Fruit fly (Drosophila melanogaster) whole organism, embryonic: Measurements from ENCODE around the gene Alg2.

Source experiments
- Ada2b ChIP-seq: fragments of 200-800 bp; sonication (Bioruptor generic); IDR thresholded peaks from 2 replicates; pipeline ENCODE4 v1.3.6; 2022; ENCODE audit warnings: missing biosample characterization, missing genetic modification characterization
- Atf-2 ChIP-seq: fragments of 200-800 bp; sonication (Bioruptor generic); optimal IDR thresholded peaks from 2 replicates; lab custom pipeline; 2016; ENCODE audit warnings: missing biosample characterization, missing genetic modification characterization
- Bdp1 ChIP-seq: fragments of 200-800 bp; sonication (Bioruptor generic); optimal IDR thresholded peaks from 3 replicates; lab custom pipeline; 2016; ENCODE audit warnings: missing biosample characterization, missing genetic modification characterization
- CG10147 ChIP-seq: fragments of 200-800 bp; sonication (Bioruptor generic); optimal IDR thresholded peaks from 2 replicates; lab custom pipeline; 2019; ENCODE audit warnings: missing biosample characterization, mild to moderate bottlenecking, missing genetic modification characterization, moderate library complexity
- CG11085 ChIP-seq: fragments of 200-800 bp; sonication (Bioruptor generic); IDR thresholded peaks from 2 replicates; pipeline ENCODE4 v1.3.6; 2022; ENCODE audit warnings: missing biosample characterization, missing genetic modification characterization
- CG11456 ChIP-seq: fragments of 200-800 bp; sonication (Bioruptor generic); IDR thresholded peaks from 3 replicates; pipeline ENCODE4 v1.3.6; 2022; ENCODE audit warnings: missing biosample characterization, missing genetic modification characterization
- CG11560 ChIP-seq: fragments of 200-800 bp; sonication (Bioruptor generic); IDR thresholded peaks from 3 replicates; pipeline ENCODE4 v1.3.6; 2022; ENCODE audit warnings: missing biosample characterization, missing genetic modification characterization
- CG11723 ChIP-seq: fragments of 200-800 bp; sonication (Bioruptor generic); optimal IDR thresholded peaks from 2 replicates; lab custom pipeline; 2017; ENCODE audit warnings: missing biosample characterization, mild to moderate bottlenecking, missing genetic modification characterization
- CG12155 ChIP-seq: fragments of 200-800 bp; sonication (Bioruptor generic); optimal IDR thresholded peaks from 3 replicates; lab custom pipeline; 2016; ENCODE audit warnings: missing biosample characterization, missing genetic modification characterization
- CG12236 ChIP-seq: fragments of 200-800 bp; sonication (Bioruptor generic); optimal IDR thresholded peaks from 2 replicates; lab custom pipeline; 2016; ENCODE audit warnings: missing biosample characterization, missing genetic modification characterization
- CG14014 ChIP-seq: fragments of 200-800 bp; sonication (Bioruptor generic); IDR thresholded peaks from 2 replicates; pipeline ENCODE4 v1.3.6; 2022; ENCODE audit warnings: missing biosample characterization, missing genetic modification characterization
- CG14860 ChIP-seq: fragments of 200-800 bp; sonication (Bioruptor generic); IDR thresholded peaks from 3 replicates; pipeline ENCODE4 v1.3.6; 2022; ENCODE audit warnings: missing biosample characterization, missing genetic modification characterization; ENCODE audit not compliant: partially characterized antibody
- CG14965 ChIP-seq: fragments of 200-800 bp; sonication (Bioruptor generic); optimal IDR thresholded peaks from 2 replicates; lab custom pipeline; 2016; ENCODE audit warnings: missing biosample characterization, missing genetic modification characterization, borderline replicate concordance
- CG1529 ChIP-seq: fragments of 200-800 bp; sonication (Bioruptor generic); optimal IDR thresholded peaks from 3 replicates; lab custom pipeline; 2018; ENCODE audit warnings: missing biosample characterization, missing genetic modification characterization
- CG1602 ChIP-seq: fragments of 200-800 bp; sonication (Bioruptor generic); optimal IDR thresholded peaks from 3 replicates; lab custom pipeline; 2016; ENCODE audit warnings: missing biosample characterization, missing genetic modification characterization
- CG16815 ChIP-seq: fragments of 200-800 bp; sonication (Bioruptor generic); optimal IDR thresholded peaks from 3 replicates; lab custom pipeline; 2017; ENCODE audit warnings: missing biosample characterization, mild to moderate bottlenecking, missing genetic modification characterization
- CG16863 ChIP-seq: fragments of 200-800 bp; sonication (Bioruptor generic); optimal IDR thresholded peaks from 3 replicates; lab custom pipeline; 2016; ENCODE audit warnings: missing biosample characterization, missing genetic modification characterization
- CG17802 ChIP-seq: fragments of 200-800 bp; sonication (Bioruptor generic); optimal IDR thresholded peaks from 2 replicates; lab custom pipeline; 2018; ENCODE audit warnings: missing biosample characterization, mild to moderate bottlenecking, missing genetic modification characterization, moderate library complexity
- CG2889 ChIP-seq: fragments of 200-800 bp; sonication (Bioruptor generic); IDR thresholded peaks from 3 replicates; pipeline ENCODE4 v1.3.6; 2022; ENCODE audit warnings: missing biosample characterization, missing genetic modification characterization
- CG31365 ChIP-seq: fragments of 200-800 bp; sonication (Bioruptor generic); optimal IDR thresholded peaks from 2 replicates; lab custom pipeline; 2018; ENCODE audit warnings: missing biosample characterization, mild to moderate bottlenecking, missing genetic modification characterization
- CG3281 ChIP-seq: fragments of 200-800 bp; sonication (Bioruptor generic); optimal IDR thresholded peaks from 3 replicates; lab custom pipeline; 2017; ENCODE audit warnings: missing biosample characterization, mild to moderate bottlenecking, missing genetic modification characterization
- CG3407 ChIP-seq: fragments of 200-800 bp; sonication (Bioruptor generic); optimal IDR thresholded peaks from 2 replicates; lab custom pipeline; 2018; ENCODE audit warnings: missing biosample characterization, mild to moderate bottlenecking, missing genetic modification characterization
- CG4820 ChIP-seq: fragments of 200-800 bp; sonication (Bioruptor generic); optimal IDR thresholded peaks from 3 replicates; lab custom pipeline; 2016; ENCODE audit warnings: missing biosample characterization, missing genetic modification characterization
- CG6765 ChIP-seq: fragments of 200-800 bp; sonication (Bioruptor generic); optimal IDR thresholded peaks from 3 replicates; lab custom pipeline; 2017; ENCODE audit warnings: missing biosample characterization, mild to moderate bottlenecking, missing genetic modification characterization
- CG7271 ChIP-seq: fragments of 200-800 bp; sonication (Bioruptor generic); optimal IDR thresholded peaks from 2 replicates; lab custom pipeline; 2018; ENCODE audit warnings: missing biosample characterization, mild to moderate bottlenecking, missing genetic modification characterization, moderate library complexity
- CG7928 ChIP-seq: fragments of 200-800 bp; sonication (Bioruptor generic); optimal IDR thresholded peaks from 2 replicates; lab custom pipeline; 2017; ENCODE audit warnings: missing biosample characterization, mild to moderate bottlenecking, missing genetic modification characterization
- CG8089 ChIP-seq: fragments of 200-800 bp; sonication (Bioruptor generic); optimal IDR thresholded peaks from 3 replicates; lab custom pipeline; 2016; ENCODE audit warnings: missing biosample characterization, missing genetic modification characterization
- CG9876 ChIP-seq: fragments of 200-800 bp; sonication (Bioruptor generic); optimal IDR thresholded peaks from 2 replicates; lab custom pipeline; 2016; ENCODE audit warnings: missing biosample characterization, missing genetic modification characterization
- CG9932 ChIP-seq: fragments of 200-800 bp; sonication (Bioruptor generic); IDR thresholded peaks from 2 replicates; pipeline ENCODE4 v1.3.6; 2022; ENCODE audit warnings: missing biosample characterization, missing genetic modification characterization
- Chrac-16 ChIP-seq: fragments of 200-800 bp; sonication (Bioruptor generic); optimal IDR thresholded peaks from 3 replicates; lab custom pipeline; 2016; ENCODE audit warnings: missing biosample characterization, missing genetic modification characterization
- Dll ChIP-seq: fragments of 200-800 bp; sonication (Bioruptor generic); IDR thresholded peaks from 4 replicates; pipeline ENCODE4 v1.3.6; 2022; ENCODE audit warnings: missing biosample characterization, missing genetic modification characterization; ENCODE audit not compliant: partially characterized antibody
- HLH3B ChIP-seq: fragments of 200-800 bp; sonication (Bioruptor generic); IDR thresholded peaks from 2 replicates; pipeline ENCODE4 v1.3.6; 2022; ENCODE audit warnings: missing biosample characterization, missing genetic modification characterization
- Mes4 ChIP-seq: fragments of 200-800 bp; sonication (Bioruptor generic); optimal IDR thresholded peaks from 2 replicates; lab custom pipeline; 2016; ENCODE audit warnings: missing biosample characterization, missing genetic modification characterization
- Nf-YC ChIP-seq: fragments of 200-800 bp; optimal IDR thresholded peaks from 3 replicates; lab custom pipeline; 2019; ENCODE audit warnings: missing biosample characterization, mild to moderate bottlenecking, missing genetic modification characterization, moderate library complexity
- Oli ChIP-seq: fragments of 200-800 bp; sonication (Bioruptor generic); optimal IDR thresholded peaks from 2 replicates; lab custom pipeline; 2018; ENCODE audit warnings: missing biosample characterization, mild to moderate bottlenecking, missing genetic modification characterization, moderate library complexity
- PHDP ChIP-seq: fragments of 200-800 bp; sonication (Bioruptor generic); optimal IDR thresholded peaks from 3 replicates; lab custom pipeline; 2018; ENCODE audit warnings: missing biosample characterization, mild to moderate bottlenecking, missing genetic modification characterization, moderate library complexity
- Spps ChIP-seq: fragments of 200-800 bp; sonication (Bioruptor generic); optimal IDR thresholded peaks from 2 replicates; lab custom pipeline; 2018; ENCODE audit warnings: missing biosample characterization, mild to moderate bottlenecking, missing genetic modification characterization
- az2 ChIP-seq: fragments of 200-800 bp; sonication (Bioruptor generic); optimal IDR thresholded peaks from 3 replicates; lab custom pipeline; 2016; ENCODE audit warnings: missing biosample characterization, missing genetic modification characterization
- da ChIP-seq: fragments of 200-800 bp; sonication (Bioruptor generic); optimal IDR thresholded peaks from 2 replicates; lab custom pipeline; 2016; ENCODE audit warnings: missing biosample characterization, missing genetic modification characterization
- dm ChIP-seq: fragments of 200-800 bp; sonication (Bioruptor generic); optimal IDR thresholded peaks from 3 replicates; lab custom pipeline; 2016; ENCODE audit warnings: missing biosample characterization, missing genetic modification characterization
- grau ChIP-seq: fragments of 200-800 bp; optimal IDR thresholded peaks from 3 replicates; lab custom pipeline; 2019; ENCODE audit warnings: missing biosample characterization, mild to moderate bottlenecking, missing genetic modification characterization, moderate library complexity
- insv ChIP-seq, 2 experiments: fragments of 200-800 bp; sonication (Bioruptor generic); optimal IDR thresholded peaks; 3 replicates each; lab custom pipeline; 2016 to 2018; ENCODE audit warnings: missing biosample characterization in 2 of 2, missing genetic modification characterization in 2 of 2
- kay ChIP-seq: fragments of 200-800 bp; sonication (Bioruptor generic); optimal IDR thresholded peaks from 2 replicates; lab custom pipeline; 2016; ENCODE audit warnings: missing biosample characterization, missing genetic modification characterization
- mirr ChIP-seq: fragments of 200-800 bp; sonication (Bioruptor generic); optimal IDR thresholded peaks from 3 replicates; lab custom pipeline; 2018; ENCODE audit warnings: missing biosample characterization, mild to moderate bottlenecking, missing genetic modification characterization
- nom ChIP-seq: fragments of 200-800 bp; sonication (Bioruptor generic); optimal IDR thresholded peaks from 2 replicates; lab custom pipeline; 2017; ENCODE audit warnings: missing biosample characterization, missing genetic modification characterization, mild to moderate bottlenecking, moderate library complexity, missing genetic modification reagents
- ro ChIP-seq: fragments of 200-800 bp; sonication (Bioruptor generic); IDR thresholded peaks from 2 replicates; pipeline ENCODE4 v1.3.6; 2022; ENCODE audit warnings: missing biosample characterization, missing genetic modification characterization
- shn ChIP-seq: fragments of 200-800 bp; sonication (Bioruptor generic); optimal IDR thresholded peaks from 3 replicates; lab custom pipeline; 2016; ENCODE audit warnings: missing biosample characterization, missing genetic modification characterization
- twi ChIP-seq: fragments of 200-800 bp; optimal IDR thresholded peaks from 2 replicates; lab custom pipeline; 2019; ENCODE audit warnings: missing biosample characterization, mild to moderate bottlenecking, missing genetic modification characterization, moderate library complexity
- vnd ChIP-seq: fragments of 200-800 bp; sonication (Bioruptor generic); IDR thresholded peaks from 3 replicates; pipeline ENCODE4 v1.3.6; 2022; ENCODE audit warnings: missing biosample characterization, missing genetic modification characterization; ENCODE audit not compliant: partially characterized antibody
- zfh2 ChIP-seq: fragments of 200-800 bp; sonication (Bioruptor generic); optimal IDR thresholded peaks from 2 replicates; lab custom pipeline; 2016; ENCODE audit warnings: missing biosample characterization, missing genetic modification characterization

Gene Alg2

DNA sequence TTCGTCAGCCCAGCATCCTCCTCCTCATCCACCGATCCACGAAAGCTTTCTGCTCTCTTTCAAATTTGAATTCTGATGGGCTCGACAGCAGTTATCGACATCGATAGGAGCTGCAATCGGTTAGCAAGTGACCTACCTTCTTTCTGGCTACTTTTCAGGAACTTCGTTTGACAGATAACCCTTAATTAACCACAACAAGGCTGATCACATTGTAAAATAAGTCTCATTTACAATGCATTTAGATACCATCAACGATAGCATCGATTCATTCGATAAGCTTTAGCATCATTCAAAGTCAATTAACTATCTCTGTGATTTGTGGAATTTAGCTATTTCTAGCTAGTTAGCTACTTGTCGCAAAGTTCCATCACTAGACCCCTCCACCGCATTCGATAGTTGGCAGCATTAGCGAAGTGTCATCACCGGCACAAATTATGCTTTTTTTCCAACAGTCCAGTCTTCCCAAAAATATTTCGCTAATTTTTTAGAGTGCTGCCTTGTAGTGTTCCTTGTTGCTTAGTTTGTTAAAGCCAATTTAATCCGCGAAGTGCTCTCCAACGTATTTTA lies 35.0 kb downstream of the Alg2 start, which contains the start of the genes MnM and Girdin (continued):
- TF ChIP-seq grau (tag; lab: Kevin White, UChicago) (peak; percentile 74), zfh2 (GFP tag; lab: Kevin White, UChicago) (peak; percentile 91), az2 (GFP tag; lab: Kevin White, UChicago) (peak; percentile 56), shn (peak; percentile 87), CG8089 (GFP tag; lab: Kevin White, UChicago) (peak; percentile 64), HLH3B (no peak; the same call in 1 of the 2 replicates), ro (no peak), Bdp1 (GFP tag; lab: Kevin White, UChicago) (peak; percentile 54), CG12155 (GFP tag; lab: Kevin White, UChicago) (peak; percentile 71), insv (GFP tag; optimal IDR thresholded peaks at IDR 0.05; lab: Kevin White, UChicago) (no peak), Spps (no peak), Atf-2 (GFP tag; lab: Kevin White, UChicago) (peak; percentile 70), Dll (GFP tag; lab: Robert Waterston, UW) (peak; percentile 93), CG9932 (peak; percentile 88), Oli (tag; lab: Kevin White, UChicago) (peak; percentile 27), PHDP (tag; lab: Kevin White, UChicago) (no peak), CG9876 (GFP tag; lab: Kevin White, UChicago) (peak; percentile 60), CG2889 (GFP tag; lab: Robert Waterston, UW) (no peak), CG1529 (no peak), CG17802 (no peak), Chrac-16 (peak; percentile 61), kay (peak; percentile 44), Nf-YC (no peak), CG31365 (no peak), vnd (GFP tag; lab: Robert Waterston, UW) (peak; percentile 86), nom (GFP tag; lab: Kevin White, UChicago) (no peak), CG3407 (GFP tag; lab: Kevin White, UChicago) (no peak), CG7271 (tag; lab: Kevin White, UChicago) (no peak), CG12236 (peak; percentile 1), CG16815 (GFP tag; lab: Kevin White, UChicago) (peak; percentile 4), twi (tag; lab: Kevin White, UChicago) (peak; percentile 43), CG3281 (GFP tag; lab: Kevin White, UChicago) (no peak), CG11723 (GFP tag; lab: Kevin White, UChicago) (no peak), Ada2b (GFP tag; lab: Robert Waterston, UW) (no peak; the same call in 1 of the 2 replicates), da (GFP tag; lab: Kevin White, UChicago) (peak; percentile 28), CG14860 (GFP tag; lab: Robert Waterston, UW) (peak; percentile 80), CG11560 (tag; lab: Robert Waterston, UW) (peak; percentile 53; the same call in 1 of the 3 replicates), CG1602 (GFP tag; lab: Kevin White, UChicago) (peak; percentile 32), CG14965 (peak; percentile 38), CG10147 (no peak), dm (GFP tag; lab: Kevin White, UChicago) (peak; percentile 77), Mes4 (GFP tag; lab: Kevin White, UChicago) (peak; percentile 50), CG7928 (peak; percentile 25), CG6765 (GFP tag; lab: Kevin White, UChicago) (no peak), CG4820 (GFP tag; lab: Kevin White, UChicago) (peak; percentile 45), CG16863 (peak; percentile 63), CG11085 (GFP tag; lab: Robert Waterston, UW) (no peak), CG11456 (GFP tag; lab: Robert Waterston, UW) (peak; percentile 57; the same call in 2 of the 3 replicates), CG14014 (GFP tag; lab: Robert Waterston, UW) (peak; percentile 37; the same call in 1 of the 2 replicates), mirr (GFP tag; lab: Kevin White, UChicago) (no peak)
